Fruit fly (Drosophila melanogaster) whole organism, prepupa: ENCODE measurements around the gene Ae2.

ENCODE experiments used
- CG10669 ChIP-seq: fragments of 200-800 bp; sonication (Bioruptor generic); optimal IDR thresholded peaks from 3 replicates; lab custom pipeline; 2018; ENCODE audit warnings: missing biosample characterization, mild to moderate bottlenecking, missing genetic modification characterization, moderate library complexity
- CG11294 ChIP-seq: fragments of 200-800 bp; sonication (Bioruptor generic); IDR thresholded peaks from 2 replicates; pipeline ENCODE4 v1.3.6; 2022; ENCODE audit warnings: missing biosample characterization, missing genetic modification characterization
- CG11762 ChIP-seq: fragments of 200-800 bp; sonication (Bioruptor generic); optimal IDR thresholded peaks from 3 replicates; lab custom pipeline; 2016; ENCODE audit warnings: missing biosample characterization, missing genetic modification characterization; ENCODE audit not compliant: insufficient read depth
- CG11902 ChIP-seq: fragments of 200-800 bp; sonication (Bioruptor generic); optimal IDR thresholded peaks from 3 replicates; lab custom pipeline; 2016; ENCODE audit warnings: missing biosample characterization, missing genetic modification characterization
- CG15336 ChIP-seq: fragments of 200-800 bp; sonication (Bioruptor generic); IDR thresholded peaks from 2 replicates; pipeline ENCODE4 v1.3.6; 2022; ENCODE audit warnings: missing biosample characterization, missing genetic modification characterization
- CG3032 ChIP-seq: fragments of 200-800 bp; optimal IDR thresholded peaks from 2 replicates; lab custom pipeline; 2019; ENCODE audit warnings: missing biosample characterization, mild to moderate bottlenecking, missing genetic modification characterization, moderate library complexity
- CG31627 ChIP-seq: fragments of 200-800 bp; sonication (Bioruptor generic); optimal IDR thresholded peaks from 3 replicates; lab custom pipeline; 2016; ENCODE audit warnings: missing biosample characterization, missing genetic modification characterization
- CG32006 ChIP-seq: fragments of 200-800 bp; sonication (Bioruptor generic); optimal IDR thresholded peaks from 3 replicates; lab custom pipeline; 2017; ENCODE audit warnings: missing biosample characterization, mild to moderate bottlenecking, missing genetic modification characterization
- CG3919 ChIP-seq: fragments of 200-800 bp; sonication (Bioruptor generic); optimal IDR thresholded peaks from 3 replicates; lab custom pipeline; 2016; ENCODE audit warnings: missing biosample characterization, missing genetic modification characterization
- CG4318 ChIP-seq: fragments of 200-800 bp; sonication (Bioruptor generic); optimal IDR thresholded peaks from 3 replicates; lab custom pipeline; 2017; ENCODE audit warnings: missing biosample characterization, mild to moderate bottlenecking, missing genetic modification characterization
- CG6163 ChIP-seq: fragments of 200-800 bp; sonication (Bioruptor generic); IDR thresholded peaks from 3 replicates; pipeline ENCODE4 v1.3.6; 2022; ENCODE audit warnings: missing biosample characterization, missing genetic modification characterization
- CG6808 ChIP-seq: fragments of 200-800 bp; sonication (Bioruptor generic); optimal IDR thresholded peaks from 3 replicates; lab custom pipeline; 2017; ENCODE audit warnings: missing biosample characterization, missing genetic modification characterization, mild to moderate bottlenecking, moderate library complexity, missing genetic modification reagents
- CG8119 ChIP-seq: fragments of 200-800 bp; sonication (Bioruptor generic); IDR thresholded peaks from 3 replicates; pipeline ENCODE4 v1.3.6; 2022; ENCODE audit warnings: missing biosample characterization, missing genetic modification characterization
- CG8632 ChIP-seq: fragments of 200-800 bp; sonication (Bioruptor generic); optimal IDR thresholded peaks from 3 replicates; lab custom pipeline; 2016; ENCODE audit warnings: missing biosample characterization, missing genetic modification characterization
- CG9139 ChIP-seq: fragments of 200-800 bp; sonication (Bioruptor generic); optimal IDR thresholded peaks from 3 replicates; lab custom pipeline; 2017; ENCODE audit warnings: missing biosample characterization, mild to moderate bottlenecking, missing genetic modification characterization
- Eip75B ChIP-seq: fragments of 200-800 bp; sonication (Bioruptor generic); optimal IDR thresholded peaks from 3 replicates; lab custom pipeline; 2016; ENCODE audit warnings: missing biosample characterization, missing genetic modification characterization
- Eip93F ChIP-seq: fragments of 200-800 bp; sonication (Bioruptor generic); optimal IDR thresholded peaks from 2 replicates; lab custom pipeline; 2016; ENCODE audit warnings: missing biosample characterization, mild to moderate bottlenecking, missing genetic modification characterization
- Gug ChIP-seq: fragments of 200-800 bp; sonication (Bioruptor generic); IDR thresholded peaks from 2 replicates; pipeline ENCODE4 v1.3.6; 2022; ENCODE audit warnings: missing biosample characterization, missing genetic modification characterization
- Hr4 ChIP-seq: fragments of 200-800 bp; sonication (Bioruptor generic); optimal IDR thresholded peaks from 3 replicates; lab custom pipeline; 2016; ENCODE audit warnings: missing biosample characterization, missing genetic modification characterization
- Lpt ChIP-seq: fragments of 200-800 bp; sonication (Bioruptor generic); optimal IDR thresholded peaks from 3 replicates; lab custom pipeline; 2016; ENCODE audit warnings: missing biosample characterization, missing genetic modification characterization
- Met ChIP-seq: fragments of 200-800 bp; sonication (Bioruptor generic); optimal IDR thresholded peaks from 3 replicates; lab custom pipeline; 2016; ENCODE audit warnings: missing biosample characterization, missing genetic modification characterization
- Sox102F ChIP-seq: fragments of 200-800 bp; sonication (Bioruptor generic); optimal IDR thresholded peaks from 2 replicates; lab custom pipeline; 2016; ENCODE audit warnings: missing biosample characterization, mild to moderate bottlenecking, missing genetic modification characterization
- Sox15 ChIP-seq: fragments of 200-800 bp; sonication (Bioruptor generic); optimal IDR thresholded peaks from 3 replicates; lab custom pipeline; 2016; ENCODE audit warnings: missing biosample characterization, missing genetic modification characterization
- achi ChIP-seq: fragments of 200-800 bp; sonication (Bioruptor generic); optimal IDR thresholded peaks from 3 replicates; lab custom pipeline; 2016; ENCODE audit warnings: missing biosample characterization, missing genetic modification characterization
- acj6 ChIP-seq: fragments of 200-800 bp; sonication (Bioruptor generic); optimal IDR thresholded peaks from 3 replicates; lab custom pipeline; 2016; ENCODE audit warnings: missing biosample characterization, missing genetic modification characterization
- cyc ChIP-seq: fragments of 200-800 bp; sonication (Bioruptor generic); optimal IDR thresholded peaks from 3 replicates; lab custom pipeline; 2016; ENCODE audit warnings: missing biosample characterization, missing genetic modification characterization
- dac ChIP-seq: fragments of 200-800 bp; sonication (Bioruptor generic); optimal IDR thresholded peaks from 2 replicates; lab custom pipeline; 2017; ENCODE audit warnings: missing biosample characterization, mild to moderate bottlenecking, missing genetic modification characterization
- dsx ChIP-seq: fragments of 200-800 bp; optimal IDR thresholded peaks from 3 replicates; lab custom pipeline; 2019; ENCODE audit warnings: missing biosample characterization, mild to moderate bottlenecking, missing genetic modification characterization, moderate library complexity; ENCODE audit not compliant: poor library complexity, severe bottlenecking
- eg ChIP-seq: fragments of 200-800 bp; sonication (Bioruptor generic); IDR thresholded peaks from 3 replicates; pipeline ENCODE4 v1.3.6; 2022; ENCODE audit warnings: missing biosample characterization, missing genetic modification characterization
- esn ChIP-seq: fragments of 200-800 bp; sonication (Bioruptor generic); optimal IDR thresholded peaks from 2 replicates; lab custom pipeline; 2016; ENCODE audit warnings: missing biosample characterization, mild to moderate bottlenecking, missing genetic modification characterization, moderate library complexity
- fd59A ChIP-seq: fragments of 200-800 bp; sonication (Bioruptor generic); optimal IDR thresholded peaks from 2 replicates; lab custom pipeline; 2017; ENCODE audit warnings: missing biosample characterization, mild to moderate bottlenecking, missing genetic modification characterization, missing genetic modification reagents
- fkh ChIP-seq: fragments of 200-800 bp; sonication (Bioruptor generic); optimal IDR thresholded peaks from 3 replicates; lab custom pipeline; 2017; ENCODE audit warnings: missing biosample characterization, mild to moderate bottlenecking, missing genetic modification characterization, moderate library complexity
- lz ChIP-seq: fragments of 200-800 bp; sonication (Bioruptor generic); optimal IDR thresholded peaks from 3 replicates; lab custom pipeline; 2016; ENCODE audit warnings: missing biosample characterization, missing genetic modification characterization
- spab ChIP-seq: fragments of 200-800 bp; sonication (Bioruptor generic); optimal IDR thresholded peaks from 2 replicates; lab custom pipeline; 2017; ENCODE audit warnings: missing biosample characterization, mild to moderate bottlenecking, missing genetic modification characterization, missing genetic modification reagents
- ss ChIP-seq, 2 experiments: fragments of 200-800 bp; sonication (Bioruptor generic); optimal IDR thresholded peaks; 2 replicates in 1 of 2; 3 replicates in 1 of 2; lab custom pipeline; 2017 to 2018; ENCODE audit warnings: mild to moderate bottlenecking in 2 of 2, missing biosample characterization in 2 of 2, missing genetic modification characterization in 2 of 2, moderate library complexity in 1 of 2

Ae2 gene

DNA sequence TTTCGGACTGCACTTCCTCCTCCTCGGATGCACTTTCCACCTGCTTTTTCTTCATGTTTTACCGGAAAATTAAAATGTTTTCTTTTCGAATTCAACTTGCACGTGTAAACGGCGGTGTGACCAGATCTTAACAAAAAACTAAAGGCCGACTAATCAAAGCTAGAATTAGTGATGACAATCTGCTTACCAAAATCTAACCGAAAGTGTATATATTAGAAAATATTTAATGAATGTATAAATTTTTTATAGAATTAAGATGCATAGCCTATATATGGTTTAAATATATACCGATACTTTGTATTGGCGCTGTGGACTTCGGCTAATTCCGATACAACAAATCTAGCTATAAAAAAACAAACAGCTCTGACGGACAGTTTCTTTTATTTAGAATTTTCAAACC lies 44.4 kb upstream of the Ae2 start, which contains the start of the genes CG18178 and CG14174 (continued):
- no peak for TF ChIP-seq spab (GFP tag; lab: Kevin White, UChicago)
- no peak for TF ChIP-seq CG6808 (GFP tag; lab: Kevin White, UChicago)
- no peak for TF ChIP-seq CG32006
- TF ChIP-seq Gug (GFP tag; lab: Robert Waterston, UW) = peak; percentile 24; the same call in 1 of the 2 replicates
- TF ChIP-seq CG6163 (GFP tag; lab: Robert Waterston, UW) = 0 out of 3 replicates have a peak, but pooled peaks have one; percentile 29
- no peak for TF ChIP-seq CG9139 (GFP tag; lab: Kevin White, UChicago)
- TF ChIP-seq Sox15 (GFP tag; lab: Kevin White, UChicago) = peak; percentile 44
- TF ChIP-seq CG11762 (GFP tag; lab: Kevin White, UChicago) = peak; percentile 37
- no peak for TF ChIP-seq CG3919
- peak; percentile 41 for TF ChIP-seq CG11902 (GFP tag; lab: Kevin White, UChicago)
- TF ChIP-seq esn (GFP tag; lab: Kevin White, UChicago) = peak; percentile 60
- TF ChIP-seq Eip75B (GFP tag; lab: Kevin White, UChicago) = no peak
- peak; percentile 61 for TF ChIP-seq dsx (GFP tag; lab: Kevin White, UChicago)
- TF ChIP-seq Sox102F (GFP tag; lab: Kevin White, UChicago) = no peak
- TF ChIP-seq fd59A (GFP tag; lab: Kevin White, UChicago) = no peak
- no peak for TF ChIP-seq CG4318 (GFP tag; lab: Kevin White, UChicago)
- no peak for TF ChIP-seq fkh (GFP tag; lab: Kevin White, UChicago)
- peak; percentile 55 for TF ChIP-seq acj6 (GFP tag; lab: Kevin White, UChicago)
- TF ChIP-seq CG8632 (GFP tag; lab: Kevin White, UChicago) = no peak
- peak; percentile 30 for TF ChIP-seq CG31627 (GFP tag; lab: Kevin White, UChicago)
- TF ChIP-seq Eip93F (GFP tag; lab: Kevin White, UChicago) = no peak

DNA sequence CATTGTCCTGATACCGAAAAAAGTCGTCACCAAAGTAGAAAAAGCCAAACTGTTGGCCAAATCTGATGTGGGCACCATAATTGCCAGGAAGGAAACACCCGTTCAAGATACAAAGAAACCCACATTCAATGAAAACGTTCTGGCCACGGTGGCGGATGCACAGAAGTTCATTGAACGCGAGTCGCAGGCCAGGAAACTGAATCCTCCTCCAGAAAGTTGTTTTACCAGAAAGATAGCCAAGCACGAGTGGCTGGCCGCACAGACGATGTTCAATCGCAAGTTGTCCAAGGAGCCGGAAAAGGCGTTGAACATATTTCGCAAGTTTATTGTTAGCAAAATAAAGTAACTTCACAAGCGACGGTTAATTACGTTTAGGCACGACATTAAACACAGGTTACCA lies 43.2 kb upstream of the Ae2 start:
- no peak for TF ChIP-seq Met (GFP tag; lab: Kevin White, UChicago)

DNA sequence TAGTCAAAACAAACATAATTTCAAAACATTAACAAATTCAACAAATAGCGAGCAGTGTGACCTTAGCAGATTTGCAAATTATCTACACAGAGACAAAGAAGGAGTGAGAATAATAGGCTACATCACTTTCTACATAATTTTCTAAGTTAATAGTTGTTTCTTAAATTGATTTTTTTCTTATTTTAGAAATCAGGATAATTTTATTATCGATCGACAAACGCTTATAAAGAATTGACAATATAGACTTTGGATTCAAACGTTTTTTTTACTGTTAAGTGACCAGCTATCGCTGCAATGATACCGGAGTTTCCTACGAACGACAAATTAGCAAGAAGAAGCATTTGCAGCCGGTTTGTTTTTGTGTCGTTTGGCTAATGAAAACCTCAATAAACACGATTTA lies 40.2 kb upstream of the Ae2 start, which contains the start of the genes nbs and defl:
Gene nbs (minus strand): TSS at position 87 of the 400 bp plus-strand sequence.
Gene defl (plus strand): TSS at position 316 of the 400 bp plus-strand sequence.
- TF ChIP-seq CG8119 (GFP tag; lab: Robert Waterston, UW) (peak; percentile 36; the same call in 1 of the 3 replicates), Lpt (GFP tag; lab: Kevin White, UChicago) (peak; percentile 26), eg (GFP tag; lab: Robert Waterston, UW) (peak; percentile 80), CG10669 (GFP tag; lab: Kevin White, UChicago) (no peak), lz (GFP tag; lab: Kevin White, UChicago) (peak; percentile 70), Sox15 (GFP tag; lab: Kevin White, UChicago) (peak; percentile 46), CG11294 (GFP tag; lab: Robert Waterston, UW) (peak; percentile 16; the same call in 1 of the 2 replicates), dac (GFP tag; lab: Kevin White, UChicago) (no peak), CG15336 (GFP tag; lab: Robert Waterston, UW) (peak; percentile 30; the same call in 1 of the 2 replicates), CG8632 (GFP tag; lab: Kevin White, UChicago) (no peak), achi (GFP tag; lab: Kevin White, UChicago) (no peak), ss (GFP tag; optimal IDR thresholded peaks at IDR 0.05; lab: Kevin White, UChicago) (no peak), CG3032 (tag; lab: Kevin White, UChicago) (peak; percentile 73), esn (GFP tag; lab: Kevin White, UChicago) (peak; percentile 78), Hr4 (GFP tag; lab: Kevin White, UChicago) (no peak), Met (GFP tag; lab: Kevin White, UChicago) (no peak), cyc (GFP tag; lab: Kevin White, UChicago) (peak; percentile 70), Gug (GFP tag; lab: Robert Waterston, UW) (peak; percentile 55), CG31627 (GFP tag; lab: Kevin White, UChicago) (peak; percentile 75)
